Fruit fly (Drosophila melanogaster) whole organism, embryonic: ENCODE results near the gene CG32809.

Experiments
- Abd-B ChIP-seq: fragments of 200-800 bp; sonication (Bioruptor generic); optimal IDR thresholded peaks from 2 replicates; lab custom pipeline; 2018; ENCODE audit warnings: missing biosample characterization, mild to moderate bottlenecking, missing genetic modification characterization, moderate library complexity
- Bteb2 ChIP-seq: fragments of 200-800 bp; sonication (Bioruptor generic); optimal IDR thresholded peaks from 2 replicates; lab custom pipeline; 2016; ENCODE audit warnings: missing biosample characterization, missing genetic modification characterization
- CG10147 ChIP-seq: fragments of 200-800 bp; sonication (Bioruptor generic); optimal IDR thresholded peaks from 2 replicates; lab custom pipeline; 2019; ENCODE audit warnings: missing biosample characterization, mild to moderate bottlenecking, missing genetic modification characterization, moderate library complexity
- CG11093 ChIP-seq: fragments of 200-800 bp; sonication (Bioruptor generic); IDR thresholded peaks from 3 replicates; pipeline ENCODE4 v1.3.6; 2022; ENCODE audit warnings: missing biosample characterization, missing genetic modification characterization
- CG15514 ChIP-seq: fragments of 200-800 bp; sonication (Bioruptor generic); optimal IDR thresholded peaks from 3 replicates; lab custom pipeline; 2017; ENCODE audit warnings: missing biosample characterization, missing genetic modification characterization, mild to moderate bottlenecking, moderate library complexity, missing genetic modification reagents
- CG17359 ChIP-seq: fragments of 200-800 bp; sonication (Bioruptor generic); optimal IDR thresholded peaks from 3 replicates; lab custom pipeline; 2018; ENCODE audit warnings: missing biosample characterization, mild to moderate bottlenecking, missing genetic modification characterization, moderate library complexity
- CG1792 ChIP-seq: fragments of 200-800 bp; sonication (Bioruptor generic); optimal IDR thresholded peaks from 2 replicates; lab custom pipeline; 2016; ENCODE audit warnings: missing biosample characterization, missing genetic modification characterization
- CG18011 ChIP-seq: fragments of 200-800 bp; sonication (Bioruptor generic); optimal IDR thresholded peaks from 2 replicates; lab custom pipeline; 2017; ENCODE audit warnings: missing biosample characterization, missing genetic modification characterization, mild to moderate bottlenecking, moderate library complexity, missing genotype
- CG18262 ChIP-seq: fragments of 200-800 bp; optimal IDR thresholded peaks from 3 replicates; lab custom pipeline; 2019; ENCODE audit warnings: missing biosample characterization, mild to moderate bottlenecking, missing genetic modification characterization, moderate library complexity
- CG2678 ChIP-seq: fragments of 200-800 bp; sonication (Bioruptor generic); optimal IDR thresholded peaks from 3 replicates; lab custom pipeline; 2019; ENCODE audit warnings: missing biosample characterization, mild to moderate bottlenecking, missing genetic modification characterization, moderate library complexity
- CG5245 ChIP-seq: fragments of 200-800 bp; sonication (Bioruptor generic); optimal IDR thresholded peaks from 3 replicates; lab custom pipeline; 2016; ENCODE audit warnings: missing biosample characterization, missing genetic modification characterization
- CG6272 ChIP-seq: fragments of 200-800 bp; sonication (Bioruptor generic); IDR thresholded peaks from 2 replicates; pipeline ENCODE4 v1.3.6; 2022; ENCODE audit warnings: missing biosample characterization, missing genetic modification characterization
- CG6813 ChIP-seq: fragments of 200-800 bp; sonication (Bioruptor generic); optimal IDR thresholded peaks from 2 replicates; lab custom pipeline; 2017; ENCODE audit warnings: missing biosample characterization, missing genetic modification characterization, mild to moderate bottlenecking, moderate library complexity, missing genetic modification reagents
- CG7357 ChIP-seq: fragments of 200-800 bp; sonication (Bioruptor generic); IDR thresholded peaks from 3 replicates; pipeline ENCODE4 v1.3.6; 2022; ENCODE audit warnings: missing biosample characterization, missing genetic modification characterization
- CG7839 ChIP-seq: fragments of 200-800 bp; sonication (Bioruptor generic); optimal IDR thresholded peaks from 3 replicates; lab custom pipeline; 2018; ENCODE audit warnings: missing biosample characterization, mild to moderate bottlenecking, missing genetic modification characterization, moderate library complexity
- CG9215 ChIP-seq: fragments of 200-800 bp; sonication (Bioruptor generic); IDR thresholded peaks from 2 replicates; pipeline ENCODE4 v1.3.6; 2022; ENCODE audit warnings: missing biosample characterization, missing genetic modification characterization
- Camta ChIP-seq: fragments of 200-800 bp; sonication (Bioruptor generic); optimal IDR thresholded peaks from 2 replicates; lab custom pipeline; 2016; ENCODE audit warnings: missing biosample characterization, missing genetic modification characterization
- E2f2 ChIP-seq: fragments of 200-800 bp; sonication (Bioruptor generic); IDR thresholded peaks from 2 replicates; pipeline ENCODE4 v1.3.6; 2022; ENCODE audit warnings: missing biosample characterization, missing genetic modification characterization
- ERR ChIP-seq: fragments of 200-800 bp; sonication (Bioruptor generic); optimal IDR thresholded peaks from 2 replicates; lab custom pipeline; 2016; ENCODE audit warnings: missing biosample characterization, missing genetic modification characterization
- Fer2 ChIP-seq: fragments of 200-800 bp; sonication (Bioruptor generic); optimal IDR thresholded peaks from 2 replicates; lab custom pipeline; 2018; ENCODE audit warnings: missing biosample characterization, mild to moderate bottlenecking, missing genetic modification characterization, moderate library complexity
- HLH4C ChIP-seq: fragments of 200-800 bp; sonication (Bioruptor generic); IDR thresholded peaks from 3 replicates; pipeline ENCODE4 v1.3.6; 2022; ENCODE audit warnings: missing biosample characterization, missing genetic modification characterization; ENCODE audit not compliant: partially characterized antibody
- HLH54F ChIP-seq: fragments of 200-800 bp; sonication (Bioruptor generic); optimal IDR thresholded peaks from 3 replicates; lab custom pipeline; 2016; ENCODE audit warnings: missing biosample characterization, missing genetic modification characterization
- Lhr ChIP-seq: fragments of 200-800 bp; sonication (Bioruptor generic); optimal IDR thresholded peaks from 3 replicates; lab custom pipeline; 2017; ENCODE audit warnings: mild to moderate bottlenecking, missing biosample characterization, missing genetic modification reagents, missing genetic modification characterization
- Opbp ChIP-seq: fragments of 200-800 bp; sonication (Bioruptor generic); IDR thresholded peaks from 3 replicates; pipeline ENCODE4 v1.3.6; 2022; ENCODE audit warnings: missing biosample characterization, missing genetic modification characterization; ENCODE audit not compliant: partially characterized antibody
- Optix ChIP-seq: fragments of 200-800 bp; sonication (Bioruptor generic); IDR thresholded peaks from 3 replicates; pipeline ENCODE4 v1.3.6; 2022; ENCODE audit warnings: missing biosample characterization, missing genetic modification characterization
- PHDP ChIP-seq: fragments of 200-800 bp; sonication (Bioruptor generic); optimal IDR thresholded peaks from 3 replicates; lab custom pipeline; 2018; ENCODE audit warnings: missing biosample characterization, mild to moderate bottlenecking, missing genetic modification characterization, moderate library complexity
- Stat92E ChIP-seq, 3 experiments: fragments of >200 bp in 2 of 3; fragments of 200-800 bp in 1 of 3; sonication (Bioruptor generic) in 1 of 3; optimal IDR thresholded peaks; 2 replicates each; lab custom pipeline; 2017 to 2019; ENCODE audit warnings: missing biosample characterization in 3 of 3, missing genetic modification characterization in 3 of 3, mild to moderate bottlenecking in 1 of 3, moderate library complexity in 1 of 3
- Xbp1 ChIP-seq: fragments of 200-800 bp; sonication (Bioruptor generic); optimal IDR thresholded peaks from 3 replicates; lab custom pipeline; 2016; ENCODE audit warnings: missing biosample characterization, mild to moderate bottlenecking, missing genetic modification characterization
- chif ChIP-seq, 2 experiments: fragments of 200-800 bp; sonication (Bioruptor generic); optimal IDR thresholded peaks; 3 replicates each; lab custom pipeline; 2016; ENCODE audit warnings: missing biosample characterization in 2 of 2, missing genetic modification characterization in 2 of 2
- chm ChIP-seq: fragments of 200-800 bp; sonication (Bioruptor generic); IDR thresholded peaks from 2 replicates; pipeline ENCODE4 v1.3.6; 2022; ENCODE audit warnings: missing biosample characterization, missing genetic modification characterization
- dm ChIP-seq: fragments of 200-800 bp; sonication (Bioruptor generic); optimal IDR thresholded peaks from 3 replicates; lab custom pipeline; 2016; ENCODE audit warnings: missing biosample characterization, missing genetic modification characterization
- dmrt11E ChIP-seq: fragments of 200-800 bp; sonication (Bioruptor generic); optimal IDR thresholded peaks from 3 replicates; lab custom pipeline; 2018; ENCODE audit warnings: missing biosample characterization, mild to moderate bottlenecking, missing genetic modification characterization, moderate library complexity
- emc ChIP-seq: fragments of 200-800 bp; sonication (Bioruptor generic); optimal IDR thresholded peaks from 2 replicates; lab custom pipeline; 2016; ENCODE audit warnings: missing biosample characterization, missing genetic modification characterization
- hkb ChIP-seq, 2 experiments: fragments of 200-800 bp in 1 of 2; fragments of >200 bp in 1 of 2; sonication (Bioruptor generic) in 1 of 2; IDR thresholded peaks in 1 of 2; optimal IDR thresholded peaks in 1 of 2; 2 replicates each; pipeline versions ENCODE4 v1.3.6 to Lab custom; 2017 to 2022; ENCODE audit warnings: missing biosample characterization in 1 of 2, missing genetic modification characterization in 1 of 2
- hth ChIP-seq: fragments of >200 bp; optimal IDR thresholded peaks from 2 replicates; lab custom pipeline; 2017; ENCODE audit warnings: inconsistent platforms
- lmd ChIP-seq: fragments of 200-800 bp; sonication (Bioruptor generic); IDR thresholded peaks from 2 replicates; pipeline ENCODE4 v1.3.6; 2022; ENCODE audit warnings: missing biosample characterization, missing genetic modification characterization
- lola ChIP-seq, 3 experiments: fragments of >200 bp in 2 of 3; fragments of 200-800 bp in 1 of 3; sonication (Bioruptor generic) in 1 of 3; optimal IDR thresholded peaks; 2 replicates each; lab custom pipeline; 2017 to 2019; ENCODE audit warnings: missing biosample characterization in 3 of 3, missing genetic modification characterization in 3 of 3, mild to moderate bottlenecking in 1 of 3, moderate library complexity in 1 of 3
- maf-S ChIP-seq: fragments of 200-800 bp; sonication (Bioruptor generic); optimal IDR thresholded peaks from 2 replicates; lab custom pipeline; 2016; ENCODE audit warnings: missing biosample characterization, missing genetic modification characterization
- nau ChIP-seq: fragments of 200-800 bp; sonication (Bioruptor generic); optimal IDR thresholded peaks from 3 replicates; lab custom pipeline; 2017; ENCODE audit warnings: missing biosample characterization, mild to moderate bottlenecking, missing genetic modification characterization, missing genetic modification reagents
- peb ChIP-seq: fragments of 200-800 bp; sonication (Bioruptor generic); IDR thresholded peaks from 2 replicates; pipeline ENCODE4 v1.3.6; 2022; ENCODE audit warnings: missing biosample characterization, missing genetic modification characterization
- pzg ChIP-seq: fragments of 200-800 bp; sonication (Bioruptor generic); optimal IDR thresholded peaks from 3 replicates; lab custom pipeline; 2018; ENCODE audit warnings: missing biosample characterization, mild to moderate bottlenecking, missing genetic modification characterization, moderate library complexity
- salm ChIP-seq: fragments of 200-800 bp; sonication (Bioruptor generic); optimal IDR thresholded peaks from 2 replicates; lab custom pipeline; 2018; ENCODE audit warnings: missing biosample characterization, mild to moderate bottlenecking, missing genetic modification characterization
- sd ChIP-seq: fragments of 200-800 bp; sonication (Bioruptor generic); optimal IDR thresholded peaks from 3 replicates; lab custom pipeline; 2018; ENCODE audit warnings: missing biosample characterization, mild to moderate bottlenecking, missing genetic modification characterization, moderate library complexity
- so ChIP-seq: fragments of 200-800 bp; sonication (Bioruptor generic); IDR thresholded peaks from 3 replicates; pipeline ENCODE4 v1.3.6; 2022; ENCODE audit warnings: missing biosample characterization, missing genetic modification characterization
- tap ChIP-seq: fragments of 200-800 bp; optimal IDR thresholded peaks from 3 replicates; lab custom pipeline; 2019; ENCODE audit warnings: missing biosample characterization, mild to moderate bottlenecking, missing genetic modification characterization, moderate library complexity
- tll ChIP-seq, 2 experiments: fragments of 200-800 bp in 1 of 2; fragments of >200 bp in 1 of 2; sonication (Bioruptor generic) in 1 of 2; optimal IDR thresholded peaks; 2 replicates each; lab custom pipeline; 2017 to 2019; ENCODE audit warnings: missing biosample characterization in 2 of 2, missing genetic modification characterization in 2 of 2, mild to moderate bottlenecking in 1 of 2, moderate library complexity in 1 of 2
- trh ChIP-seq: fragments of 200-800 bp; sonication (Bioruptor generic); optimal IDR thresholded peaks from 2 replicates; lab custom pipeline; 2016; ENCODE audit warnings: missing biosample characterization, missing genetic modification characterization
- unpg ChIP-seq: fragments of 200-800 bp; sonication (Bioruptor generic); optimal IDR thresholded peaks from 3 replicates; lab custom pipeline; 2018; ENCODE audit warnings: missing biosample characterization, mild to moderate bottlenecking, missing genetic modification characterization, moderate library complexity
- vnd ChIP-seq: fragments of 200-800 bp; sonication (Bioruptor generic); IDR thresholded peaks from 3 replicates; pipeline ENCODE4 v1.3.6; 2022; ENCODE audit warnings: missing biosample characterization, missing genetic modification characterization; ENCODE audit not compliant: partially characterized antibody

CG32809 gene

dm6 chrX:1669214-1669613 lies 23.4 kb downstream of the CG32809 start, which contains the start of the genes CG3740 and hfw (continued):
- TF ChIP-seq trh (GFP tag; lab: Kevin White, UChicago): peak; percentile 29
- peak; percentile 41; the same call in 1 of the 3 replicates for TF ChIP-seq Optix (GFP tag; lab: Robert Waterston, UW)
- peak; percentile 58; the same call in 2 of the 3 replicates for TF ChIP-seq CG11093
- TF ChIP-seq CG6272 (GFP tag; lab: Robert Waterston, UW): peak; percentile 78
- TF ChIP-seq CG2678 (tag; lab: Kevin White, UChicago): no peak
- peak; percentile 41 for TF ChIP-seq pzg (GFP tag; lab: Kevin White, UChicago)
- peak; percentile 67 for TF ChIP-seq E2f2 (GFP tag; lab: Robert Waterston, UW)
- TF ChIP-seq CG1792 (GFP tag; lab: Kevin White, UChicago): no peak
- TF ChIP-seq Xbp1 (GFP tag; lab: Kevin White, UChicago): peak; percentile 76
- no peak for TF ChIP-seq tll (GFP tag; optimal IDR thresholded peaks at IDR 0.05; lab: Kevin White, UChicago)
- TF ChIP-seq lmd (GFP tag; lab: Robert Waterston, UW): peak; percentile 80
- TF ChIP-seq nau (GFP tag; lab: Kevin White, UChicago): no peak
- peak; percentile 79; the same call in 2 of the 3 replicates for TF ChIP-seq Opbp
- TF ChIP-seq hkb (optimal IDR thresholded peaks at IDR 0.05; lab: Kevin White, UChicago): no peak
- peak; percentile 46; the same call in 1 of the 2 replicates for TF ChIP-seq hkb (GFP tag; IDR thresholded peaks at IDR 0.05; lab: Robert Waterston, UW)
- TF ChIP-seq vnd (GFP tag; lab: Robert Waterston, UW): peak; percentile 91
- TF ChIP-seq dmrt11E (tag; lab: Kevin White, UChicago): peak; percentile 72
- peak; percentile 75 for TF ChIP-seq unpg (GFP tag; lab: Kevin White, UChicago)
- TF ChIP-seq dm: no peak
- peak; percentile 63 for TF ChIP-seq CG17359 (tag; lab: Kevin White, UChicago)
- no peak for TF ChIP-seq CG6813 (GFP tag; lab: Kevin White, UChicago)
- peak; percentile 44 for TF ChIP-seq CG15514 (GFP tag; lab: Kevin White, UChicago)
- TF ChIP-seq hth (lab: Kevin White, UChicago): no peak
- peak; percentile 33 for TF ChIP-seq CG5245 (GFP tag; lab: Kevin White, UChicago)
- TF ChIP-seq Stat92E (GFP tag; optimal IDR thresholded peaks at IDR 0.05; lab: Kevin White, UChicago): no peak
- no peak for TF ChIP-seq chm (GFP tag; lab: Robert Waterston, UW)
- TF ChIP-seq Abd-B (GFP tag; lab: Kevin White, UChicago): peak; percentile 73
- TF ChIP-seq Lhr: no peak
- TF ChIP-seq CG10147 (GFP tag; lab: Kevin White, UChicago): peak; percentile 71
- TF ChIP-seq salm (tag; lab: Kevin White, UChicago): peak; percentile 4
- TF ChIP-seq sd (tag; lab: Kevin White, UChicago): no peak
- TF ChIP-seq Camta (GFP tag; lab: Kevin White, UChicago): no peak
- TF ChIP-seq ERR: no peak
- peak; percentile 40 for TF ChIP-seq CG18011 (GFP tag; lab: Kevin White, UChicago)
- peak; percentile 19 for TF ChIP-seq Bteb2 (GFP tag; lab: Kevin White, UChicago)
- TF ChIP-seq Fer2: peak; percentile 46
- TF ChIP-seq PHDP: peak; percentile 60
- no peak for TF ChIP-seq tap
- no peak for TF ChIP-seq HLH54F (GFP tag; lab: Kevin White, UChicago)
- TF ChIP-seq chif (GFP tag; optimal IDR thresholded peaks at IDR 0.05; lab: Kevin White, UChicago): peak in 1 of 2 experiments; percentile 10
- peak in 1 of 3 experiments; percentile 69 for TF ChIP-seq lola (GFP tag; optimal IDR thresholded peaks at IDR 0.05; lab: Kevin White, UChicago)
- TF ChIP-seq so (GFP tag; lab: Robert Waterston, UW): peak; percentile 20; the same call in 1 of the 3 replicates
- TF ChIP-seq HLH4C: peak; percentile 94
- peak; percentile 69 for TF ChIP-seq CG7357 (GFP tag; lab: Robert Waterston, UW)
- TF ChIP-seq maf-S (GFP tag; lab: Kevin White, UChicago): no peak
- TF ChIP-seq peb (GFP tag; lab: Robert Waterston, UW): 0 out of 2 replicates have a peak, but pooled peaks have one; percentile 21
- TF ChIP-seq CG7839 (tag; lab: Kevin White, UChicago): no peak
- peak; percentile 59 for TF ChIP-seq CG9215 (GFP tag; lab: Robert Waterston, UW)
- TF ChIP-seq CG18262: no peak
- TF ChIP-seq emc (GFP tag; lab: Kevin White, UChicago): no peak
